Fruit fly (Drosophila melanogaster): ENCODE data around the gene Rala.

Gene Rala

dm6 chrX:3671469-3672094 lies 47.9 kb downstream of the Rala start, which contains the start of the genes Parg and Mnt (continued):
- TF ChIP-seq tap (tag; optimal IDR thresholded peaks at IDR 0.05) (no peak), Mes4 (GFP tag; optimal IDR thresholded peaks at IDR 0.05) (no peak), luna (GFP tag; optimal IDR thresholded peaks at IDR 0.05) (no peak), Sry-β (GFP tag; optimal IDR thresholded peaks at IDR 0.05) (no peak), CG10959 (GFP tag; IDR thresholded peaks at IDR 0.05) (no peak), HmgZ (tag; optimal IDR thresholded peaks at IDR 0.05) (no peak), sqz (GFP tag; optimal IDR thresholded peaks at IDR 0.05) (peak; percentile 27), CG11085 (GFP tag; IDR thresholded peaks at IDR 0.05) (no peak), CG2116 (GFP tag; optimal IDR thresholded peaks at IDR 0.05) (peak; percentile 27), row (GFP tag; IDR thresholded peaks at IDR 0.05) (no peak), hkb (optimal IDR thresholded peaks at IDR 0.05) (peak; percentile 2), hkb (GFP tag; IDR thresholded peaks at IDR 0.05) (no peak), tgo (GFP tag; IDR thresholded peaks at IDR 0.05) (no peak), Hr78 (GFP tag; optimal IDR thresholded peaks at IDR 0.05) (no peak), Ets97D (GFP tag; optimal IDR thresholded peaks at IDR 0.05) (peak; percentile 51), gce (GFP tag; IDR thresholded peaks at IDR 0.05) (no peak), Bdp1 (GFP tag; optimal IDR thresholded peaks at IDR 0.05) (no peak), da (GFP tag; optimal IDR thresholded peaks at IDR 0.05) (no peak), mam (GFP tag; optimal IDR thresholded peaks at IDR 0.05) (peak; percentile 9), sob (GFP tag; IDR thresholded peaks at IDR 0.05) (no peak), CG34422 (GFP tag; IDR thresholded peaks at IDR 0.05) (no peak), CG13287 (GFP tag; IDR thresholded peaks at IDR 0.05; ENCODE audit: partially characterized antibody) (peak; percentile 71), BEAF-32 (GFP tag; optimal IDR thresholded peaks at IDR 0.05) (peak; percentile 80), CG12942 (GFP tag; optimal IDR thresholded peaks at IDR 0.05) (no peak), Lpt (GFP tag; optimal IDR thresholded peaks at IDR 0.05) (no peak), mld (GFP tag; IDR thresholded peaks at IDR 0.05; ENCODE audit: partially characterized antibody) (no peak), sisA (GFP tag; IDR thresholded peaks at IDR 0.05) (no peak), fd64A (GFP tag; optimal IDR thresholded peaks at IDR 0.05) (no peak), az2 (GFP tag; optimal IDR thresholded peaks at IDR 0.05) (no peak), Ravus (GFP tag; IDR thresholded peaks at IDR 0.05) (no peak), CG1024 (GFP tag; IDR thresholded peaks at IDR 0.05) (no peak), CG4820 (GFP tag; optimal IDR thresholded peaks at IDR 0.05) (no peak), CG10321 (GFP tag; IDR thresholded peaks at IDR 0.05) (no peak), HHEX (GFP tag; optimal IDR thresholded peaks at IDR 0.05) (no peak), CG17912 (GFP tag; optimal IDR thresholded peaks at IDR 0.05) (no peak), Sox102F (GFP tag; optimal IDR thresholded peaks at IDR 0.05) (no peak), Myb (GFP tag; optimal IDR thresholded peaks at IDR 0.05) (peak; percentile 67), esg (GFP tag; conservative IDR thresholded peaks at IDR 0.05) (no peak), onecut (GFP tag; IDR thresholded peaks at IDR 0.05) (peak; percentile 32; the same call in 1 of the 2 replicates), sim (GFP tag; IDR thresholded peaks at IDR 0.05) (no peak), btn (GFP tag; optimal IDR thresholded peaks at IDR 0.05) (no peak), bab2 (GFP tag; optimal IDR thresholded peaks at IDR 0.05) (no peak), Hr3 (GFP tag; optimal IDR thresholded peaks at IDR 0.05) (no peak), kay (GFP tag; optimal IDR thresholded peaks at IDR 0.05) (no peak), CG34376 (GFP tag; optimal IDR thresholded peaks at IDR 0.05) (no peak), run (tag; optimal IDR thresholded peaks at IDR 0.05) (no peak), CG7745 (tag; optimal IDR thresholded peaks at IDR 0.05) (no peak), CG2202 (tag; optimal IDR thresholded peaks at IDR 0.05) (no peak), CG11093 (GFP tag; IDR thresholded peaks at IDR 0.05) (no peak), tna (GFP tag; IDR thresholded peaks at IDR 0.05; ENCODE audit: partially characterized antibody) (no peak), CG4424 (GFP tag; optimal IDR thresholded peaks at IDR 0.05) (no peak), CG9817 (tag; optimal IDR thresholded peaks at IDR 0.05) (no peak)
